Worm (Caenorhabditis elegans) whole organism, L3 larva: Measurements from ENCODE around the gene C16C4.1.

Source experiments
- ceh-82 ChIP-seq: fragments of 150-350 bp; optimal IDR thresholded peaks from 2 replicates; lab custom pipeline; 2014; ENCODE audit warnings: missing biosample characterization, missing genetic modification characterization
- egl-27 ChIP-seq: sonication (generic microtip); optimal IDR thresholded peaks from 4 replicates; lab custom pipeline; 2017; ENCODE audit warnings: missing biosample characterization, missing genetic modification reagents, missing genetic modification characterization
- fkh-10 ChIP-seq: sonication (generic microtip); optimal IDR thresholded peaks from 2 replicates; lab custom pipeline; 2017; ENCODE audit warnings: missing biosample characterization, missing genetic modification reagents, missing genetic modification characterization
- nhr-11 ChIP-seq: fragments of 150-350 bp; optimal IDR thresholded peaks from 2 replicates; lab custom pipeline; 2014; ENCODE audit warnings: missing biosample characterization, missing genetic modification characterization
- nhr-23 ChIP-seq: fragments of 150-350 bp; optimal IDR thresholded peaks from 2 replicates; lab custom pipeline; 2014; ENCODE audit warnings: missing biosample characterization, missing genetic modification reagents, missing genetic modification characterization
- sea-2 ChIP-seq: fragments of 150-350 bp; sonication (generic microtip); optimal IDR thresholded peaks from 4 replicates; lab custom pipeline; 2014; ENCODE audit warnings: missing biosample characterization, missing genetic modification reagents, missing genetic modification characterization
- skn-1 ChIP-seq: fragments of 150-350 bp; optimal IDR thresholded peaks from 2 replicates; lab custom pipeline; 2014; ENCODE audit warnings: missing biosample characterization, missing genetic modification characterization
- ztf-11 ChIP-seq: fragments of 150-350 bp; optimal IDR thresholded peaks from 2 replicates; lab custom pipeline; 2014; ENCODE audit warnings: missing biosample characterization, missing genetic modification characterization
- ztf-4 ChIP-seq: fragments of 150-350 bp; optimal IDR thresholded peaks from 2 replicates; lab custom pipeline; 2014; ENCODE audit warnings: missing biosample characterization, missing genetic modification characterization

DNA sequence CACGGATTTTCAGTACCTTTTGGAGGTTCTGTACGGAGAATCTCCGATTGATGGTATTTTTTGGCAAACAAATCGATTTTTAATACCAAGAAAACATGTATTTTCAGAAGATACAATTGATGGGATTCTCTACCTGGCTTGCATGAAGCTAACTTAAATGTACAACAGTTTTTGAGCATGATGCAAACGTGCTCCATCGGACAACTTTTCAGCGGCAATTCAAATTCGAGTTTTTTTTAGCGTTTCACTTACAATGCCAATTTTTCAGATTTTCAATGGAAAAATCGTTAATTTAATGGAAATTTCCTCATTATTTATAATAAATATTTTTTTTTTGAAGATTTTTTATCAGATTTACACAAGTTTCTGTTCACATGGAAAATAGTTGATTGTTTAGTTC, 34.6 kb downstream of the C16C4.1 start:
- TF ChIP-seq ztf-4 (tag; lab: Kevin White, UChicago) (no peak), nhr-11 (tag; lab: Kevin White, UChicago) (no peak), ceh-82 (tag; lab: Kevin White, UChicago) (no peak), ztf-11 (no peak), nhr-23 (tag; lab: Kevin White, UChicago) (no peak), egl-27 (tag; lab: Kevin White, UChicago) (no peak), skn-1 (tag; lab: Kevin White, UChicago) (no peak), sea-2 (GFP tag; lab: Kevin White, UChicago) (no peak), fkh-10 (GFP tag; lab: Kevin White, UChicago) (no peak)
